Fruit fly (Drosophila melanogaster) whole organism, prepupa: ENCODE data around the gene CG13692.

ENCODE experiments used
- Blimp-1 ChIP-seq: fragments of 200-800 bp; sonication (Bioruptor generic); optimal IDR thresholded peaks from 3 replicates; lab custom pipeline; 2017; ENCODE audit warnings: missing biosample characterization, missing genetic modification characterization, mild to moderate bottlenecking, moderate library complexity, missing genetic modification reagents
- CG10631 ChIP-seq: fragments of 200-800 bp; sonication (Bioruptor generic); optimal IDR thresholded peaks from 2 replicates; lab custom pipeline; 2016; ENCODE audit warnings: missing biosample characterization, missing genetic modification characterization
- CG10669 ChIP-seq: fragments of 200-800 bp; sonication (Bioruptor generic); optimal IDR thresholded peaks from 3 replicates; lab custom pipeline; 2018; ENCODE audit warnings: missing biosample characterization, mild to moderate bottlenecking, missing genetic modification characterization, moderate library complexity
- CG11294 ChIP-seq: fragments of 200-800 bp; sonication (Bioruptor generic); IDR thresholded peaks from 2 replicates; pipeline ENCODE4 v1.3.6; 2022; ENCODE audit warnings: missing biosample characterization, missing genetic modification characterization
- CG11762 ChIP-seq: fragments of 200-800 bp; sonication (Bioruptor generic); optimal IDR thresholded peaks from 3 replicates; lab custom pipeline; 2016; ENCODE audit warnings: missing biosample characterization, missing genetic modification characterization; ENCODE audit not compliant: insufficient read depth
- CG11902 ChIP-seq: fragments of 200-800 bp; sonication (Bioruptor generic); optimal IDR thresholded peaks from 3 replicates; lab custom pipeline; 2016; ENCODE audit warnings: missing biosample characterization, missing genetic modification characterization
- CG15336 ChIP-seq: fragments of 200-800 bp; sonication (Bioruptor generic); IDR thresholded peaks from 2 replicates; pipeline ENCODE4 v1.3.6; 2022; ENCODE audit warnings: missing biosample characterization, missing genetic modification characterization
- CG16779 ChIP-seq: fragments of 200-800 bp; sonication (Bioruptor generic); optimal IDR thresholded peaks from 3 replicates; lab custom pipeline; 2017; ENCODE audit warnings: missing biosample characterization, mild to moderate bottlenecking, missing genetic modification characterization
- CG3032 ChIP-seq: fragments of 200-800 bp; optimal IDR thresholded peaks from 2 replicates; lab custom pipeline; 2019; ENCODE audit warnings: missing biosample characterization, mild to moderate bottlenecking, missing genetic modification characterization, moderate library complexity
- CG32006 ChIP-seq: fragments of 200-800 bp; sonication (Bioruptor generic); optimal IDR thresholded peaks from 3 replicates; lab custom pipeline; 2017; ENCODE audit warnings: missing biosample characterization, mild to moderate bottlenecking, missing genetic modification characterization
- CG3919 ChIP-seq: fragments of 200-800 bp; sonication (Bioruptor generic); optimal IDR thresholded peaks from 3 replicates; lab custom pipeline; 2016; ENCODE audit warnings: missing biosample characterization, missing genetic modification characterization
- CG6276 ChIP-seq: fragments of 200-800 bp; sonication (Bioruptor generic); optimal IDR thresholded peaks from 2 replicates; lab custom pipeline; 2017; ENCODE audit warnings: missing biosample characterization, mild to moderate bottlenecking, missing genetic modification characterization
- CG6792 ChIP-seq: fragments of 200-800 bp; sonication (Bioruptor generic); optimal IDR thresholded peaks from 3 replicates; lab custom pipeline; 2016; ENCODE audit warnings: missing biosample characterization, missing genetic modification characterization
- CG6808 ChIP-seq: fragments of 200-800 bp; sonication (Bioruptor generic); optimal IDR thresholded peaks from 3 replicates; lab custom pipeline; 2017; ENCODE audit warnings: missing biosample characterization, missing genetic modification characterization, mild to moderate bottlenecking, moderate library complexity, missing genetic modification reagents
- CG6854 ChIP-seq: fragments of 200-800 bp; sonication (Bioruptor generic); optimal IDR thresholded peaks from 2 replicates; lab custom pipeline; 2017; ENCODE audit warnings: missing biosample characterization, mild to moderate bottlenecking, missing genetic modification characterization
- CG8119 ChIP-seq: fragments of 200-800 bp; sonication (Bioruptor generic); IDR thresholded peaks from 3 replicates; pipeline ENCODE4 v1.3.6; 2022; ENCODE audit warnings: missing biosample characterization, missing genetic modification characterization
- CG8319 ChIP-seq: fragments of 200-800 bp; sonication (Bioruptor generic); optimal IDR thresholded peaks from 3 replicates; lab custom pipeline; 2016; ENCODE audit warnings: missing biosample characterization, missing genetic modification characterization
- CG8632 ChIP-seq: fragments of 200-800 bp; sonication (Bioruptor generic); optimal IDR thresholded peaks from 3 replicates; lab custom pipeline; 2016; ENCODE audit warnings: missing biosample characterization, missing genetic modification characterization
- Eip75B ChIP-seq: fragments of 200-800 bp; sonication (Bioruptor generic); optimal IDR thresholded peaks from 3 replicates; lab custom pipeline; 2016; ENCODE audit warnings: missing biosample characterization, missing genetic modification characterization
- Eip78C ChIP-seq: fragments of 200-800 bp; sonication (Bioruptor generic); peaks from one replicate; lab custom pipeline; 2016; ENCODE audit warnings: missing biosample characterization, missing genetic modification characterization
- Eip93F ChIP-seq: fragments of 200-800 bp; sonication (Bioruptor generic); optimal IDR thresholded peaks from 2 replicates; lab custom pipeline; 2016; ENCODE audit warnings: missing biosample characterization, mild to moderate bottlenecking, missing genetic modification characterization
- Ets21C ChIP-seq: fragments of 200-800 bp; sonication (Bioruptor generic); optimal IDR thresholded peaks from 3 replicates; lab custom pipeline; 2016; ENCODE audit warnings: missing biosample characterization, missing genetic modification characterization
- Gug ChIP-seq: fragments of 200-800 bp; sonication (Bioruptor generic); IDR thresholded peaks from 2 replicates; pipeline ENCODE4 v1.3.6; 2022; ENCODE audit warnings: missing biosample characterization, missing genetic modification characterization
- Hr38 ChIP-seq: sonication (Bioruptor generic); optimal IDR thresholded peaks from 2 replicates; lab custom pipeline; 2016; ENCODE audit warnings: missing biosample characterization, missing genetic modification characterization
- Hr39 ChIP-seq: fragments of 200-800 bp; sonication (Bioruptor generic); optimal IDR thresholded peaks from 2 replicates; lab custom pipeline; 2016; ENCODE audit warnings: missing biosample characterization, missing genetic modification characterization
- Met ChIP-seq: fragments of 200-800 bp; sonication (Bioruptor generic); optimal IDR thresholded peaks from 3 replicates; lab custom pipeline; 2016; ENCODE audit warnings: missing biosample characterization, missing genetic modification characterization
- OdsH ChIP-seq: fragments of 200-800 bp; sonication (Bioruptor generic); optimal IDR thresholded peaks from 3 replicates; lab custom pipeline; 2016; ENCODE audit warnings: missing biosample characterization, missing genetic modification characterization
- Sox14 ChIP-seq: fragments of 200-800 bp; sonication (Bioruptor generic); optimal IDR thresholded peaks from 3 replicates; lab custom pipeline; 2016; ENCODE audit warnings: missing biosample characterization, missing genetic modification characterization
- achi ChIP-seq: fragments of 200-800 bp; sonication (Bioruptor generic); optimal IDR thresholded peaks from 3 replicates; lab custom pipeline; 2016; ENCODE audit warnings: missing biosample characterization, missing genetic modification characterization
- acj6 ChIP-seq: fragments of 200-800 bp; sonication (Bioruptor generic); optimal IDR thresholded peaks from 3 replicates; lab custom pipeline; 2016; ENCODE audit warnings: missing biosample characterization, missing genetic modification characterization
- cyc ChIP-seq: fragments of 200-800 bp; sonication (Bioruptor generic); optimal IDR thresholded peaks from 3 replicates; lab custom pipeline; 2016; ENCODE audit warnings: missing biosample characterization, missing genetic modification characterization
- dac ChIP-seq: fragments of 200-800 bp; sonication (Bioruptor generic); optimal IDR thresholded peaks from 2 replicates; lab custom pipeline; 2017; ENCODE audit warnings: missing biosample characterization, mild to moderate bottlenecking, missing genetic modification characterization
- dsx ChIP-seq: fragments of 200-800 bp; optimal IDR thresholded peaks from 3 replicates; lab custom pipeline; 2019; ENCODE audit warnings: missing biosample characterization, mild to moderate bottlenecking, missing genetic modification characterization, moderate library complexity; ENCODE audit not compliant: poor library complexity, severe bottlenecking
- eg ChIP-seq: fragments of 200-800 bp; sonication (Bioruptor generic); IDR thresholded peaks from 3 replicates; pipeline ENCODE4 v1.3.6; 2022; ENCODE audit warnings: missing biosample characterization, missing genetic modification characterization
- esn ChIP-seq: fragments of 200-800 bp; sonication (Bioruptor generic); optimal IDR thresholded peaks from 2 replicates; lab custom pipeline; 2016; ENCODE audit warnings: missing biosample characterization, mild to moderate bottlenecking, missing genetic modification characterization, moderate library complexity
- fkh ChIP-seq: fragments of 200-800 bp; sonication (Bioruptor generic); optimal IDR thresholded peaks from 3 replicates; lab custom pipeline; 2017; ENCODE audit warnings: missing biosample characterization, mild to moderate bottlenecking, missing genetic modification characterization, moderate library complexity
- lz ChIP-seq: fragments of 200-800 bp; sonication (Bioruptor generic); optimal IDR thresholded peaks from 3 replicates; lab custom pipeline; 2016; ENCODE audit warnings: missing biosample characterization, missing genetic modification characterization
- net ChIP-seq: fragments of 200-800 bp; sonication (Bioruptor generic); optimal IDR thresholded peaks from 3 replicates; lab custom pipeline; 2016; ENCODE audit warnings: missing biosample characterization, missing genetic modification characterization
- pdm3 ChIP-seq: fragments of 200-800 bp; sonication (Bioruptor generic); optimal IDR thresholded peaks from 3 replicates; lab custom pipeline; 2016; ENCODE audit warnings: missing biosample characterization, missing genetic modification characterization
- salr ChIP-seq, 2 experiments: fragments of 200-800 bp; sonication (Bioruptor generic); optimal IDR thresholded peaks; 3 replicates each; lab custom pipeline; 2016 to 2018; ENCODE audit warnings: missing biosample characterization in 2 of 2, missing genetic modification characterization in 2 of 2, mild to moderate bottlenecking in 1 of 2
- spab ChIP-seq: fragments of 200-800 bp; sonication (Bioruptor generic); optimal IDR thresholded peaks from 2 replicates; lab custom pipeline; 2017; ENCODE audit warnings: missing biosample characterization, mild to moderate bottlenecking, missing genetic modification characterization, missing genetic modification reagents
- topi ChIP-seq: fragments of 200-800 bp; sonication (Bioruptor generic); optimal IDR thresholded peaks from 3 replicates; lab custom pipeline; 2016; ENCODE audit warnings: missing biosample characterization, missing genetic modification characterization
- vri ChIP-seq: fragments of 200-800 bp; sonication (Bioruptor generic); optimal IDR thresholded peaks from 3 replicates; lab custom pipeline; 2016; ENCODE audit warnings: missing biosample characterization, mild to moderate bottlenecking, missing genetic modification characterization

CG13692 gene

dm6 chr2L:441927-442691 lies 20.5 kb downstream of the CG13692 start (continued):
- peak; percentile 98 for TF ChIP-seq CG6792 (GFP tag; lab: Kevin White, UChicago)
- peak; percentile 98 for TF ChIP-seq Met (GFP tag; lab: Kevin White, UChicago)
- peak; percentile 99 for TF ChIP-seq CG3919 (GFP tag; lab: Kevin White, UChicago)
- peak; percentile 97 for TF ChIP-seq CG11902 (GFP tag; lab: Kevin White, UChicago)
- peak; percentile 77 for TF ChIP-seq CG11294
- TF ChIP-seq esn (GFP tag; lab: Kevin White, UChicago): peak; percentile 98
- peak; percentile 88 for TF ChIP-seq dac (GFP tag; lab: Kevin White, UChicago)
- TF ChIP-seq dsx: peak; percentile 94
- TF ChIP-seq lz (GFP tag; lab: Kevin White, UChicago): peak; percentile 97
- peak; percentile 93 for TF ChIP-seq CG11762 (GFP tag; lab: Kevin White, UChicago)
- TF ChIP-seq pdm3 (GFP tag; lab: Kevin White, UChicago): peak; percentile 98
- TF ChIP-seq CG6808 (GFP tag; lab: Kevin White, UChicago): peak; percentile 93
- peak; percentile 98 for TF ChIP-seq topi (GFP tag; lab: Kevin White, UChicago)
- peak; percentile 97 for TF ChIP-seq Eip75B (GFP tag; lab: Kevin White, UChicago)
- TF ChIP-seq fkh (GFP tag; lab: Kevin White, UChicago): no peak
- peak; percentile 79 for TF ChIP-seq Hr38 (GFP tag; lab: Kevin White, UChicago)
- peak; percentile 97 for TF ChIP-seq OdsH (GFP tag; lab: Kevin White, UChicago)
- peak; percentile 93 for TF ChIP-seq CG6276 (GFP tag; lab: Kevin White, UChicago)
- peak; percentile 96 for TF ChIP-seq net (GFP tag; lab: Kevin White, UChicago)
- TF ChIP-seq CG8319 (GFP tag; lab: Kevin White, UChicago): peak; percentile 95
- TF ChIP-seq eg (GFP tag; lab: Robert Waterston, UW): peak; percentile 95
- TF ChIP-seq Ets21C (GFP tag; lab: Kevin White, UChicago): peak; percentile 95
- TF ChIP-seq salr (GFP tag; optimal IDR thresholded peaks at IDR 0.05; lab: Kevin White, UChicago): peak; percentile 88 to 95
- TF ChIP-seq Eip78C: peak; percentile 99
- peak; percentile 96 for TF ChIP-seq CG8632 (GFP tag; lab: Kevin White, UChicago)
- TF ChIP-seq CG3032 (tag; lab: Kevin White, UChicago): peak; percentile 96
- TF ChIP-seq CG6854: peak; percentile 92
- TF ChIP-seq, all 60 proteins: peak for 59

dm6 chr2L:447124-447523 lies 25.6 kb downstream of the CG13692 start:
- no peak for TF ChIP-seq cyc (GFP tag; lab: Kevin White, UChicago)
- no peak for TF ChIP-seq Gug
- TF ChIP-seq CG10631 (GFP tag; lab: Kevin White, UChicago): no peak
- TF ChIP-seq spab (GFP tag; lab: Kevin White, UChicago): no peak
- no peak for TF ChIP-seq eg (GFP tag; lab: Robert Waterston, UW)
- no peak for TF ChIP-seq CG15336 (GFP tag; lab: Robert Waterston, UW)

dm6 chr2L:451705-452472 lies 30.3 kb downstream of the CG13692 start:
- TF ChIP-seq pdm3 (GFP tag; lab: Kevin White, UChicago): no peak
- TF ChIP-seq eg (GFP tag; lab: Robert Waterston, UW): no peak; the same call in 1 of the 3 replicates
- no peak for TF ChIP-seq acj6
- no peak for TF ChIP-seq CG6276 (GFP tag; lab: Kevin White, UChicago)
- no peak for TF ChIP-seq CG32006 (GFP tag; lab: Kevin White, UChicago)
- no peak for TF ChIP-seq Blimp-1
- peak; percentile 25 for TF ChIP-seq esn (GFP tag; lab: Kevin White, UChicago)
- no peak for TF ChIP-seq vri (GFP tag; lab: Kevin White, UChicago)
- no peak for TF ChIP-seq CG16779 (tag; lab: Kevin White, UChicago)
- TF ChIP-seq cyc (GFP tag; lab: Kevin White, UChicago): peak; percentile 14
- peak; percentile 61 for TF ChIP-seq CG10669 (GFP tag; lab: Kevin White, UChicago)
- peak; percentile 65 for TF ChIP-seq Sox14 (GFP tag; lab: Kevin White, UChicago)
- TF ChIP-seq Hr39 (GFP tag; lab: Kevin White, UChicago): no peak
- no peak for TF ChIP-seq OdsH (GFP tag; lab: Kevin White, UChicago)
- TF ChIP-seq achi: no peak
- peak; percentile 28 for TF ChIP-seq Eip93F
- TF ChIP-seq CG8119 (GFP tag; lab: Robert Waterston, UW): peak; percentile 37; the same call in 1 of the 3 replicates
- TF ChIP-seq salr (GFP tag; optimal IDR thresholded peaks at IDR 0.05; lab: Kevin White, UChicago): no peak
- 0 out of 2 replicates have a peak, but pooled peaks have one; percentile 22 for TF ChIP-seq Gug
- TF ChIP-seq Ets21C (GFP tag; lab: Kevin White, UChicago): no peak
- TF ChIP-seq CG15336 (GFP tag; lab: Robert Waterston, UW): peak; percentile 52
